Worm (Caenorhabditis elegans): ENCODE measurements around the gene C13G3.12.

ce11 chrV:11069277-11069676, 46.6 kb upstream of the C13G3.12 start, which contains the start of gene T04C12.8:
- no peak for TF ChIP-seq T22C8.4 (GFP tag; IDR thresholded peaks at IDR 0.05)
- no peak for TF ChIP-seq flt-1 (GFP tag; IDR thresholded peaks at IDR 0.05)
- TF ChIP-seq tab-1 (GFP tag; IDR thresholded peaks at IDR 0.05) = no peak
- TF ChIP-seq cog-1 (tag; optimal IDR thresholded peaks at IDR 0.05) = no peak
- no peak for TF ChIP-seq ref-1 (GFP tag; conservative IDR thresholded peaks at IDR 0.05)
- no peak for TF ChIP-seq klf-2 (GFP tag; conservative IDR thresholded peaks at IDR 0.05)
- no peak for TF ChIP-seq ztf-23 (GFP tag; IDR thresholded peaks at IDR 0.05)
- no peak for TF ChIP-seq ztf-29 (GFP tag; IDR thresholded peaks at IDR 0.05)
- no peak for TF ChIP-seq med-1 (GFP tag; optimal IDR thresholded peaks at IDR 0.05; ENCODE audit: insufficient read depth)

Data from whole organism, midembryonic.